Fruit fly (Drosophila melanogaster): ENCODE data around the gene Pmi.

The Pmi gene

dm6 chr3L:5819310-5819709 lies 39.5 kb downstream of the Pmi start (continued):
- TF ChIP-seq Ssrp (tag; optimal IDR thresholded peaks at IDR 0.05) (peak; percentile 35), usp (GFP tag; optimal IDR thresholded peaks at IDR 0.05) (no peak), caup (GFP tag; optimal IDR thresholded peaks at IDR 0.05; ENCODE audit: severe bottlenecking) (peak; percentile 11), Hmr (GFP tag; optimal IDR thresholded peaks at IDR 0.05) (peak; percentile 3), Hsf (GFP tag; optimal IDR thresholded peaks at IDR 0.05) (peak; percentile 46), Deaf1 (tag; optimal IDR thresholded peaks at IDR 0.05) (no peak), Xbp1 (GFP tag; optimal IDR thresholded peaks at IDR 0.05) (peak; percentile 32), sr (GFP tag; IDR thresholded peaks at IDR 0.05) (no peak), Fer2 (tag; optimal IDR thresholded peaks at IDR 0.05) (no peak), en (GFP tag; optimal IDR thresholded peaks at IDR 0.05) (no peak), CG9932 (GFP tag; IDR thresholded peaks at IDR 0.05) (peak; percentile 56; the same call in 1 of the 2 replicates), ci (GFP tag; IDR thresholded peaks at IDR 0.05) (no peak), Ravus (GFP tag; IDR thresholded peaks at IDR 0.05) (no peak), org-1 (GFP tag; optimal IDR thresholded peaks at IDR 0.05) (no peak), bcd (GFP tag; optimal IDR thresholded peaks at IDR 0.05) (peak; percentile 45), twi (tag; optimal IDR thresholded peaks at IDR 0.05) (no peak), ranshi (GFP tag; IDR thresholded peaks at IDR 0.05) (peak; percentile 14; the same call in 1 of the 2 replicates), CG9876 (GFP tag; optimal IDR thresholded peaks at IDR 0.05) (no peak), dan (GFP tag; IDR thresholded peaks at IDR 0.05) (no peak), sna (GFP tag; IDR thresholded peaks at IDR 0.05; ENCODE audit: partially characterized antibody) (no peak), stc (GFP tag; IDR thresholded peaks at IDR 0.05) (peak; percentile 33; the same call in 1 of the 2 replicates), ERR (GFP tag; optimal IDR thresholded peaks at IDR 0.05) (no peak), CG6272 (GFP tag; IDR thresholded peaks at IDR 0.05) (no peak), CG17802 (tag; optimal IDR thresholded peaks at IDR 0.05) (no peak), wor (GFP tag; IDR thresholded peaks at IDR 0.05) (no peak), CG13123 (GFP tag; optimal IDR thresholded peaks at IDR 0.05) (no peak), CG10321 (GFP tag; IDR thresholded peaks at IDR 0.05) (no peak), sens (GFP tag) (peak; percentile 79), sob (GFP tag; IDR thresholded peaks at IDR 0.05) (0 out of 2 replicates have a peak, but pooled peaks have one; percentile 31), so (GFP tag; IDR thresholded peaks at IDR 0.05) (no peak), ind (GFP tag; optimal IDR thresholded peaks at IDR 0.05) (peak; percentile 33), bab2 (GFP tag; optimal IDR thresholded peaks at IDR 0.05) (peak; percentile 18), Side (GFP tag; optimal IDR thresholded peaks at IDR 0.05) (no peak), p53 (GFP tag; optimal IDR thresholded peaks at IDR 0.05) (no peak), B-H2 (GFP tag; optimal IDR thresholded peaks at IDR 0.05) (no peak)

- 0 out of 3 replicates have a peak, but pooled peaks have one; percentile 33 for TF ChIP-seq row (GFP tag; IDR thresholded peaks at IDR 0.05)
- no peak for TF ChIP-seq bbx (GFP tag; IDR thresholded peaks at IDR 0.05; ENCODE audit: partially characterized antibody)
- no peak for TF ChIP-seq Dp (GFP tag; optimal IDR thresholded peaks at IDR 0.05)
- no peak for TF ChIP-seq yki (optimal IDR thresholded peaks at IDR 0.05)
- no peak for TF ChIP-seq tx (GFP tag; optimal IDR thresholded peaks at IDR 0.05)
- TF ChIP-seq gem (tag; optimal IDR thresholded peaks at IDR 0.05) = peak; percentile 45
- no peak for TF ChIP-seq CG10979 (tag; optimal IDR thresholded peaks at IDR 0.05)
- TF ChIP-seq CG12659 (GFP tag; optimal IDR thresholded peaks at IDR 0.05) = peak; percentile 3
- no peak for TF ChIP-seq ac (GFP tag; optimal IDR thresholded peaks at IDR 0.05)
- no peak for TF ChIP-seq CG13123 (GFP tag; optimal IDR thresholded peaks at IDR 0.05)
- no peak for TF ChIP-seq Bgb (GFP tag; IDR thresholded peaks at IDR 0.05; ENCODE audit: partially characterized antibody)
- no peak for TF ChIP-seq CG11247 (GFP tag; IDR thresholded peaks at IDR 0.05)
- TF ChIP-seq CG10147 (GFP tag; optimal IDR thresholded peaks at IDR 0.05) = no peak
- TF ChIP-seq CG6689 (GFP tag; IDR thresholded peaks at IDR 0.05) = no peak
- TF ChIP-seq her (GFP tag; optimal IDR thresholded peaks at IDR 0.05) = no peak
- no peak for TF ChIP-seq CG10274 (GFP tag; optimal IDR thresholded peaks at IDR 0.05)
- no peak for TF ChIP-seq CG12769 (tag; optimal IDR thresholded peaks at IDR 0.05)
- TF ChIP-seq crc (GFP tag; optimal IDR thresholded peaks at IDR 0.05) = no peak
- no peak for TF ChIP-seq CG2202 (tag; optimal IDR thresholded peaks at IDR 0.05)
- TF ChIP-seq CG10321 (GFP tag; IDR thresholded peaks at IDR 0.05) = no peak
- TF ChIP-seq Med (GFP tag) = peak; percentile 83
Measured at dm6 chr3L:5820039-5820438, 40.2 kb downstream of the Pmi start.

Data from whole organism, embryonic.